Fruit fly (Drosophila melanogaster) whole organism, embryonic: ENCODE data around the gene GC.

ENCODE experiments used
- Abd-B ChIP-seq: fragments of 200-800 bp; sonication (Bioruptor generic); optimal IDR thresholded peaks from 2 replicates; lab custom pipeline; 2018; ENCODE audit warnings: missing biosample characterization, mild to moderate bottlenecking, missing genetic modification characterization, moderate library complexity
- Antp ChIP-seq: fragments of 200-800 bp; sonication (Bioruptor generic); optimal IDR thresholded peaks from 3 replicates; lab custom pipeline; 2016; ENCODE audit warnings: missing biosample characterization, missing genetic modification characterization
- BtbVII ChIP-seq: fragments of 200-800 bp; sonication (Bioruptor generic); optimal IDR thresholded peaks from 3 replicates; lab custom pipeline; 2017; ENCODE audit warnings: missing biosample characterization, mild to moderate bottlenecking, missing genetic modification characterization
- CG10209 ChIP-seq: fragments of 200-800 bp; sonication (Bioruptor generic); optimal IDR thresholded peaks from 3 replicates; lab custom pipeline; 2017; ENCODE audit warnings: missing biosample characterization, mild to moderate bottlenecking, missing genetic modification characterization, missing genetic modification reagents
- CG10267 ChIP-seq: fragments of 200-800 bp; sonication (Bioruptor generic); optimal IDR thresholded peaks from 2 replicates; lab custom pipeline; 2018; ENCODE audit warnings: missing biosample characterization, mild to moderate bottlenecking, missing genetic modification characterization, moderate library complexity
- CG12769 ChIP-seq: fragments of 200-800 bp; sonication (Bioruptor generic); optimal IDR thresholded peaks from 2 replicates; lab custom pipeline; 2019; ENCODE audit warnings: missing biosample characterization, mild to moderate bottlenecking, missing genetic modification characterization, moderate library complexity
- CG13894 ChIP-seq: fragments of 200-800 bp; sonication (Bioruptor generic); optimal IDR thresholded peaks from 3 replicates; lab custom pipeline; 2018; ENCODE audit warnings: missing biosample characterization, mild to moderate bottlenecking, missing genetic modification characterization, moderate library complexity
- CG14014 ChIP-seq: fragments of 200-800 bp; sonication (Bioruptor generic); IDR thresholded peaks from 2 replicates; pipeline ENCODE4 v1.3.6; 2022; ENCODE audit warnings: missing biosample characterization, missing genetic modification characterization
- CG15696 ChIP-seq: fragments of 200-800 bp; sonication (Bioruptor generic); optimal IDR thresholded peaks from 2 replicates; lab custom pipeline; 2019; ENCODE audit warnings: missing biosample characterization, mild to moderate bottlenecking, missing genetic modification characterization, moderate library complexity
- CG1602 ChIP-seq: fragments of 200-800 bp; sonication (Bioruptor generic); optimal IDR thresholded peaks from 3 replicates; lab custom pipeline; 2016; ENCODE audit warnings: missing biosample characterization, missing genetic modification characterization
- CG16863 ChIP-seq: fragments of 200-800 bp; sonication (Bioruptor generic); optimal IDR thresholded peaks from 3 replicates; lab custom pipeline; 2016; ENCODE audit warnings: missing biosample characterization, missing genetic modification characterization
- CG17912 ChIP-seq: fragments of 200-800 bp; sonication (Bioruptor generic); optimal IDR thresholded peaks from 2 replicates; lab custom pipeline; 2018; ENCODE audit warnings: missing biosample characterization, mild to moderate bottlenecking, missing genetic modification characterization
- CG3847 ChIP-seq: fragments of 200-800 bp; sonication (Bioruptor generic); IDR thresholded peaks from 2 replicates; pipeline ENCODE4 v1.3.6; 2022; ENCODE audit warnings: missing biosample characterization, missing genetic modification characterization
- CG42726 ChIP-seq: fragments of 200-800 bp; sonication (Bioruptor generic); IDR thresholded peaks from 2 replicates; pipeline ENCODE4 v1.3.6; 2022; ENCODE audit warnings: missing biosample characterization, missing genetic modification characterization; ENCODE audit not compliant: partially characterized antibody
- CG4282 ChIP-seq: fragments of 200-800 bp; sonication (Bioruptor generic); optimal IDR thresholded peaks from 2 replicates; lab custom pipeline; 2016; ENCODE audit warnings: missing biosample characterization, missing genetic modification characterization
- CG4707 ChIP-seq: fragments of 200-800 bp; sonication (Bioruptor generic); optimal IDR thresholded peaks from 2 replicates; lab custom pipeline; 2018; ENCODE audit warnings: missing biosample characterization, mild to moderate bottlenecking, missing genetic modification characterization, moderate library complexity
- CG6683 ChIP-seq: fragments of 200-800 bp; sonication (Bioruptor generic); optimal IDR thresholded peaks from 2 replicates; lab custom pipeline; 2017; ENCODE audit warnings: missing biosample characterization, mild to moderate bottlenecking, missing genetic modification characterization, missing genetic modification reagents
- CG7839 ChIP-seq: fragments of 200-800 bp; sonication (Bioruptor generic); optimal IDR thresholded peaks from 3 replicates; lab custom pipeline; 2018; ENCODE audit warnings: missing biosample characterization, mild to moderate bottlenecking, missing genetic modification characterization, moderate library complexity
- CG9876 ChIP-seq: fragments of 200-800 bp; sonication (Bioruptor generic); optimal IDR thresholded peaks from 2 replicates; lab custom pipeline; 2016; ENCODE audit warnings: missing biosample characterization, missing genetic modification characterization
- D ChIP-seq, 2 experiments: fragments of 200-800 bp in 1 of 2; fragments of >200 bp in 1 of 2; sonication (Bioruptor generic) in 1 of 2; optimal IDR thresholded peaks; 2 replicates in 1 of 2; 3 replicates in 1 of 2; lab custom pipeline; 2017; ENCODE audit warnings: mild to moderate bottlenecking in 1 of 2, missing biosample characterization in 1 of 2, missing genetic modification characterization in 1 of 2, missing genetic modification reagents in 1 of 2
- Fer3 ChIP-seq: fragments of 200-800 bp; sonication (Bioruptor generic); optimal IDR thresholded peaks from 2 replicates; lab custom pipeline; 2018; ENCODE audit warnings: missing biosample characterization, mild to moderate bottlenecking, missing genetic modification characterization, moderate library complexity
- Hand ChIP-seq: fragments of 200-800 bp; sonication (Bioruptor generic); optimal IDR thresholded peaks from 2 replicates; lab custom pipeline; 2017; ENCODE audit warnings: mild to moderate bottlenecking, missing biosample characterization, missing genetic modification reagents, missing genetic modification characterization
- Kr ChIP-seq: fragments of 200-800 bp; sonication (Bioruptor generic); optimal IDR thresholded peaks from 2 replicates; lab custom pipeline; 2017; ENCODE audit warnings: missing biosample characterization, mild to moderate bottlenecking, missing genetic modification characterization
- Max ChIP-seq: fragments of 200-800 bp; sonication (Bioruptor generic); optimal IDR thresholded peaks from 2 replicates; lab custom pipeline; 2016; ENCODE audit warnings: missing biosample characterization, mild to moderate bottlenecking, missing genetic modification characterization
- Med ChIP-seq: fragments of 200-800 bp; sonication (Bioruptor generic); peaks from one replicate; lab custom pipeline; 2016; ENCODE audit warnings: missing biosample characterization, missing genetic modification characterization, mild to moderate bottlenecking, inconsistent platforms, moderate library complexity
- Meics ChIP-seq: fragments of 200-800 bp; sonication (Bioruptor generic); optimal IDR thresholded peaks from 2 replicates; lab custom pipeline; 2017; ENCODE audit warnings: missing biosample characterization, mild to moderate bottlenecking, missing genetic modification characterization
- NFAT ChIP-seq: fragments of 200-800 bp; sonication (Bioruptor generic); IDR thresholded peaks from 2 replicates; pipeline ENCODE4 v1.3.6; 2022; ENCODE audit warnings: missing biosample characterization, missing genetic modification characterization
- Nf-YC ChIP-seq: fragments of 200-800 bp; optimal IDR thresholded peaks from 3 replicates; lab custom pipeline; 2019; ENCODE audit warnings: missing biosample characterization, mild to moderate bottlenecking, missing genetic modification characterization, moderate library complexity
- Spps ChIP-seq: fragments of 200-800 bp; sonication (Bioruptor generic); optimal IDR thresholded peaks from 2 replicates; lab custom pipeline; 2018; ENCODE audit warnings: missing biosample characterization, mild to moderate bottlenecking, missing genetic modification characterization
- ara ChIP-seq: fragments of 200-800 bp; sonication (Bioruptor generic); IDR thresholded peaks from 2 replicates; pipeline ENCODE4 v1.3.6; 2022; ENCODE audit warnings: missing biosample characterization, missing genetic modification characterization
- ato ChIP-seq: fragments of 200-800 bp; sonication (Bioruptor generic); IDR thresholded peaks from 2 replicates; pipeline ENCODE4 v1.3.6; 2022; ENCODE audit warnings: missing biosample characterization, missing genetic modification characterization; ENCODE audit not compliant: partially characterized antibody
- az2 ChIP-seq: fragments of 200-800 bp; sonication (Bioruptor generic); optimal IDR thresholded peaks from 3 replicates; lab custom pipeline; 2016; ENCODE audit warnings: missing biosample characterization, missing genetic modification characterization
- btn ChIP-seq: fragments of 200-800 bp; sonication (Bioruptor generic); optimal IDR thresholded peaks from 2 replicates; lab custom pipeline; 2016; ENCODE audit warnings: missing biosample characterization, missing genetic modification characterization
- gt ChIP-seq: fragments of 200-800 bp; sonication (Bioruptor generic); IDR thresholded peaks from 2 replicates; pipeline ENCODE4 v1.3.6; 2022; ENCODE audit warnings: missing biosample characterization, missing genetic modification characterization
- hb ChIP-seq: fragments of 200-800 bp; sonication (Bioruptor generic); IDR thresholded peaks from 3 replicates; pipeline ENCODE4 v1.3.6; 2022; ENCODE audit warnings: missing biosample characterization, missing genetic modification characterization; ENCODE audit not compliant: partially characterized antibody
- maf-S ChIP-seq: fragments of 200-800 bp; sonication (Bioruptor generic); optimal IDR thresholded peaks from 2 replicates; lab custom pipeline; 2016; ENCODE audit warnings: missing biosample characterization, missing genetic modification characterization
- oc ChIP-seq: fragments of 200-800 bp; sonication (Bioruptor generic); optimal IDR thresholded peaks from 2 replicates; lab custom pipeline; 2018; ENCODE audit warnings: missing biosample characterization, mild to moderate bottlenecking, missing genetic modification characterization, moderate library complexity
- onecut ChIP-seq: fragments of 200-800 bp; sonication (Bioruptor generic); IDR thresholded peaks from 2 replicates; pipeline ENCODE4 v1.3.6; 2022; ENCODE audit warnings: missing biosample characterization, missing genetic modification characterization
- pan ChIP-seq, 4 experiments: fragments of >200 bp in 3 of 4; fragments of 200-800 bp in 1 of 4; sonication (Bioruptor generic) in 1 of 4; optimal IDR thresholded peaks in 3 of 4; IDR thresholded peaks in 1 of 4; 2 replicates each; pipeline versions ENCODE4 v1.3.6 to Lab custom; 2017 to 2022; ENCODE audit warnings: missing biosample characterization in 2 of 4, missing genetic modification characterization in 2 of 4, mixed read lengths in 1 of 4
- pfk ChIP-seq: fragments of 200-800 bp; sonication (Bioruptor generic); optimal IDR thresholded peaks from 2 replicates; lab custom pipeline; 2018; ENCODE audit warnings: missing biosample characterization, mild to moderate bottlenecking, missing genetic modification characterization, moderate library complexity
- prd ChIP-seq, 3 experiments: fragments of >200 bp in 2 of 3; fragments of 200-800 bp in 1 of 3; sonication (Bioruptor generic) in 1 of 3; optimal IDR thresholded peaks in 2 of 3; IDR thresholded peaks in 1 of 3; 2 replicates in 2 of 3; 3 replicates in 1 of 3; pipeline versions ENCODE4 v1.3.6 to Lab custom; 2017 to 2022; ENCODE audit warnings: missing biosample characterization in 1 of 3, missing genetic modification characterization in 1 of 3
- run ChIP-seq: fragments of 200-800 bp; sonication (Bioruptor generic); optimal IDR thresholded peaks from 3 replicates; lab custom pipeline; 2018; ENCODE audit warnings: missing biosample characterization, mild to moderate bottlenecking, missing genetic modification characterization
- scrt ChIP-seq: fragments of 200-800 bp; sonication (Bioruptor generic); optimal IDR thresholded peaks from 2 replicates; lab custom pipeline; 2018; ENCODE audit warnings: missing biosample characterization, mild to moderate bottlenecking, missing genetic modification characterization, moderate library complexity
- sd ChIP-seq: fragments of 200-800 bp; sonication (Bioruptor generic); optimal IDR thresholded peaks from 3 replicates; lab custom pipeline; 2018; ENCODE audit warnings: missing biosample characterization, mild to moderate bottlenecking, missing genetic modification characterization, moderate library complexity
- slp2 ChIP-seq: fragments of 200-800 bp; sonication (Bioruptor generic); optimal IDR thresholded peaks from 2 replicates; lab custom pipeline; 2016; ENCODE audit warnings: missing biosample characterization, missing genetic modification characterization
- tna ChIP-seq: fragments of 200-800 bp; sonication (Bioruptor generic); IDR thresholded peaks from 2 replicates; pipeline ENCODE4 v1.3.6; 2022; ENCODE audit warnings: missing biosample characterization, missing genetic modification characterization; ENCODE audit not compliant: partially characterized antibody
- unc-4 ChIP-seq: fragments of 200-800 bp; sonication (Bioruptor generic); IDR thresholded peaks from 2 replicates; pipeline ENCODE4 v1.3.6; 2022; ENCODE audit warnings: missing biosample characterization, missing genetic modification characterization; ENCODE audit not compliant: partially characterized antibody

Gene GC

DNA sequence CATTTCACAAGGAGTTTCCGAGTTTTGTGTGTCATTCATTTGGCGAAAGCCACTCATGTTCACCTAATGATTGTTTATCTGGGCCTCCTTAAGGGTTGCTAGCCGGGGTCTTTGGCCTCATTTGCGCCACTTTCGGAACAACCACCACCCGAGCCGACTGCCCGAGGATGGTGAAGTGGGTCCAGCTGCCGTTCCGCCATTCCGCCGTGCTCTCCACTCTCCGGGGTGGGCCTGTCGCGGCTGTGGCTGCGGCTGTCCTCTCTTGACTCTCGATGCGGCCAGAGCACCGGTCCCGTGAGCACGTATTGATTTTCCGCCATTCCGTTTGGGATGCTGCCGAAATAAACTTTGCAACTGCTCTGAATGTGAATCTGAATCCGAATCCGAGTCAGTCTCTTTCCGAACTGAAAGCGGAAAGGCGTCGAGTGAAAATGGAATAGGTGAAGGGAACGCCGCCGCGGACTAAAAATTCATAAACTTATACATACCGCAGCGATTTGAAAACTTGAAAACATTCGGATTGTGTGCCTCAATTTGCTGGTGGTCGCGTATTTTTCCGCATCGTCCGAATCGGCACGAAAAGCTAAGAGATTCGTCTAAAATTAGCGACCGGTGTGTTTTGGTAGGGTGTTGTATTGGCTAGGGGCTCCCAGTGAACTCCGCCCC lies 19.7 kb upstream of the GC start, which contains the start of gene CG13920:
Gene CG13920, plus strand, starts transcription at position 255 of the 666 bp plus-strand sequence.
- no peak for TF ChIP-seq slp2 (GFP tag; lab: Kevin White, UChicago)
- peak; percentile 43; the same call in 1 of the 2 replicates for TF ChIP-seq unc-4 (GFP tag; lab: Robert Waterston, UW)
- TF ChIP-seq gt (GFP tag; lab: Robert Waterston, UW), result no peak
- no peak for TF ChIP-seq Meics (GFP tag; lab: Kevin White, UChicago)
- TF ChIP-seq Spps, result no peak
- TF ChIP-seq NFAT (GFP tag; lab: Robert Waterston, UW), result 0 out of 2 replicates have a peak, but pooled peaks have one; percentile 2
- no peak for TF ChIP-seq az2 (GFP tag; lab: Kevin White, UChicago)
- no peak for TF ChIP-seq CG4707 (GFP tag; lab: Kevin White, UChicago)
- TF ChIP-seq CG7839 (tag; lab: Kevin White, UChicago), result no peak
- TF ChIP-seq oc (tag; lab: Kevin White, UChicago), result no peak
- TF ChIP-seq pan (optimal IDR thresholded peaks at IDR 0.05; lab: Kevin White, UChicago), result no peak
- TF ChIP-seq pan (GFP tag; optimal IDR thresholded peaks at IDR 0.05 in 1 of 2, IDR thresholded peaks at IDR 0.05 in 1 of 2), result no peak
- peak; percentile 61 for TF ChIP-seq CG13894 (tag; lab: Kevin White, UChicago)
- no peak for TF ChIP-seq CG3847
- peak; percentile 59 for TF ChIP-seq Med (GFP tag; lab: Kevin White, UChicago)
- TF ChIP-seq prd (optimal IDR thresholded peaks at IDR 0.05; lab: Kevin White, UChicago), result no peak
- TF ChIP-seq prd (GFP tag; IDR thresholded peaks at IDR 0.05; lab: Robert Waterston, UW), result no peak
- no peak for TF ChIP-seq Fer3 (tag; lab: Kevin White, UChicago)
- no peak for TF ChIP-seq CG14014 (GFP tag; lab: Robert Waterston, UW)
- no peak for TF ChIP-seq CG4282 (GFP tag; lab: Kevin White, UChicago)
- TF ChIP-seq BtbVII (GFP tag; lab: Kevin White, UChicago), result no peak
- peak; percentile 3 for TF ChIP-seq Nf-YC
- no peak for TF ChIP-seq CG15696 (tag; lab: Kevin White, UChicago)
- no peak for TF ChIP-seq ato
- TF ChIP-seq Abd-B (GFP tag; lab: Kevin White, UChicago), result no peak
- TF ChIP-seq CG42726, result no peak
- no peak for TF ChIP-seq CG10209 (GFP tag; lab: Kevin White, UChicago)
- no peak for TF ChIP-seq D (optimal IDR thresholded peaks at IDR 0.05; lab: Kevin White, UChicago)
- no peak for TF ChIP-seq D (GFP tag; optimal IDR thresholded peaks at IDR 0.05; lab: Kevin White, UChicago)
- TF ChIP-seq run, result no peak
- no peak for TF ChIP-seq Hand
- TF ChIP-seq pfk (GFP tag; lab: Kevin White, UChicago), result peak; percentile 30
- peak; percentile 49 for TF ChIP-seq sd (tag; lab: Kevin White, UChicago)
- no peak for TF ChIP-seq ara (GFP tag; lab: Robert Waterston, UW)
- no peak for TF ChIP-seq Antp
- TF ChIP-seq btn (GFP tag; lab: Kevin White, UChicago), result no peak
- TF ChIP-seq CG9876 (GFP tag; lab: Kevin White, UChicago), result no peak
- no peak for TF ChIP-seq CG1602 (GFP tag; lab: Kevin White, UChicago)
- no peak for TF ChIP-seq hb (GFP tag; lab: Robert Waterston, UW)
- no peak for TF ChIP-seq tna (GFP tag; lab: Robert Waterston, UW)
- no peak for TF ChIP-seq Max (GFP tag; lab: Kevin White, UChicago)
- no peak for TF ChIP-seq CG16863 (GFP tag; lab: Kevin White, UChicago)
- TF ChIP-seq onecut (GFP tag; lab: Robert Waterston, UW), result peak; percentile 99
- no peak for TF ChIP-seq maf-S
- TF ChIP-seq scrt (GFP tag; lab: Kevin White, UChicago), result peak; percentile 4
- no peak for TF ChIP-seq CG6683
- TF ChIP-seq CG10267 (tag; lab: Kevin White, UChicago), result no peak
- TF ChIP-seq CG17912 (GFP tag; lab: Kevin White, UChicago), result no peak
- no peak for TF ChIP-seq Kr
- TF ChIP-seq CG12769, result peak; percentile 25
